Fruit fly (Drosophila melanogaster): Measurements from ENCODE around the gene CG42327.
A peak's percentile ranks its signal among the peaks of the same experiment; 100 is the strongest.

CG42327 gene

dm6 chr3R:11650105-11651039 is 5.6 kb upstream of the CG42327 start, which contains the start of the genes Csk and Elp1 (continued):
- peak; percentile 35 for TF ChIP-seq Dip3 (GFP tag; optimal IDR thresholded peaks at IDR 0.05)
- peak; percentile 16 for TF ChIP-seq cato (GFP tag; optimal IDR thresholded peaks at IDR 0.05; ENCODE audit: borderline replicate concordance)
- TF ChIP-seq Chrac-16 (GFP tag; optimal IDR thresholded peaks at IDR 0.05): peak; percentile 57
- TF ChIP-seq CG43689 (GFP tag; IDR thresholded peaks at IDR 0.05): no peak
- peak; percentile 19 for TF ChIP-seq fu2 (GFP tag; optimal IDR thresholded peaks at IDR 0.05)
- TF ChIP-seq ci (GFP tag; IDR thresholded peaks at IDR 0.05): 0 out of 3 replicates have a peak, but pooled peaks have one; percentile 32
- TF ChIP-seq Lim3 (GFP tag; IDR thresholded peaks at IDR 0.05): no peak
- TF ChIP-seq Mad (GFP tag; optimal IDR thresholded peaks at IDR 0.05): peak; percentile 41
- peak; percentile 68 for TF ChIP-seq CG13775 (GFP tag; optimal IDR thresholded peaks at IDR 0.05)
- peak; percentile 45; the same call in 2 of the 3 replicates for TF ChIP-seq Aef1 (GFP tag; IDR thresholded peaks at IDR 0.05)
- peak; percentile 12 for TF ChIP-seq CG31388 (GFP tag; optimal IDR thresholded peaks at IDR 0.05)
- no peak for TF ChIP-seq tap (tag; optimal IDR thresholded peaks at IDR 0.05)
- peak; percentile 30; the same call in 1 of the 2 replicates for TF ChIP-seq Dref (GFP tag; IDR thresholded peaks at IDR 0.05)
- peak; percentile 24; the same call in 1 of the 2 replicates for TF ChIP-seq ara (GFP tag; IDR thresholded peaks at IDR 0.05)
- no peak for TF ChIP-seq CG2202 (tag; optimal IDR thresholded peaks at IDR 0.05)
- peak; percentile 27 for TF ChIP-seq CG12299 (tag; optimal IDR thresholded peaks at IDR 0.05)
- TF ChIP-seq sim (GFP tag; IDR thresholded peaks at IDR 0.05): no peak
- peak; percentile 39; the same call in 1 of the 2 replicates for TF ChIP-seq CG32532 (GFP tag; IDR thresholded peaks at IDR 0.05)
- peak; percentile 98 for TF ChIP-seq CG10267 (tag; optimal IDR thresholded peaks at IDR 0.05)
- no peak for TF ChIP-seq trh (GFP tag; optimal IDR thresholded peaks at IDR 0.05)
- no peak for TF ChIP-seq toy (GFP tag; IDR thresholded peaks at IDR 0.05)
- TF ChIP-seq MBD-R2 (GFP tag; IDR thresholded peaks at IDR 0.05): peak; percentile 52
- TF ChIP-seq az2 (GFP tag; optimal IDR thresholded peaks at IDR 0.05): peak; percentile 18
- TF ChIP-seq CG32767 (GFP tag; IDR thresholded peaks at IDR 0.05): peak; percentile 43; the same call in 1 of the 2 replicates
- peak; percentile 43 for TF ChIP-seq CG12769 (tag; optimal IDR thresholded peaks at IDR 0.05)
- TF ChIP-seq insv (GFP tag; optimal IDR thresholded peaks at IDR 0.05): peak in 1 of 2 experiments; percentile 59
- TF ChIP-seq CG10654 (GFP tag; optimal IDR thresholded peaks at IDR 0.05): peak; percentile 46
- TF ChIP-seq pros (GFP tag; optimal IDR thresholded peaks at IDR 0.05): no peak
- no peak for TF ChIP-seq Kr (GFP tag; optimal IDR thresholded peaks at IDR 0.05)
- TF ChIP-seq Dp (GFP tag; optimal IDR thresholded peaks at IDR 0.05): peak; percentile 38
- no peak for TF ChIP-seq CG4282 (GFP tag; optimal IDR thresholded peaks at IDR 0.05)
- no peak for TF ChIP-seq Six4 (GFP tag; optimal IDR thresholded peaks at IDR 0.05)
- TF ChIP-seq CG10147 (GFP tag; optimal IDR thresholded peaks at IDR 0.05): peak; percentile 52
- peak; percentile 10 for TF ChIP-seq fd64A (GFP tag; optimal IDR thresholded peaks at IDR 0.05)
- TF ChIP-seq Hsf (GFP tag; optimal IDR thresholded peaks at IDR 0.05): peak; percentile 25
- no peak for TF ChIP-seq Dad (GFP tag; optimal IDR thresholded peaks at IDR 0.05)
- TF ChIP-seq cwo (GFP tag; optimal IDR thresholded peaks at IDR 0.05): peak; percentile 61
- peak; percentile 19 for TF ChIP-seq fd3F (GFP tag; optimal IDR thresholded peaks at IDR 0.05)
- peak; percentile 50 for TF ChIP-seq unpg (GFP tag; optimal IDR thresholded peaks at IDR 0.05)
- TF ChIP-seq CG6791 (GFP tag; IDR thresholded peaks at IDR 0.05; ENCODE audit: partially characterized antibody): no peak; the same call in 2 of the 3 replicates
- TF ChIP-seq fd102C (GFP tag; optimal IDR thresholded peaks at IDR 0.05): peak; percentile 34
- peak; percentile 69 for TF ChIP-seq lab (GFP tag; optimal IDR thresholded peaks at IDR 0.05)
- TF ChIP-seq Stat92E (GFP tag; optimal IDR thresholded peaks at IDR 0.05): peak in 1 of 3 experiments; percentile 8
- TF ChIP-seq Atf-2 (GFP tag; optimal IDR thresholded peaks at IDR 0.05): peak; percentile 6
- no peak for TF ChIP-seq CG5180 (GFP tag; optimal IDR thresholded peaks at IDR 0.05)
- peak; percentile 26 for TF ChIP-seq CG15011 (GFP tag; optimal IDR thresholded peaks at IDR 0.05)
- TF ChIP-seq CG3838 (GFP tag; optimal IDR thresholded peaks at IDR 0.05): no peak
- TF ChIP-seq trem (tag; optimal IDR thresholded peaks at IDR 0.05): peak; percentile 68
